Worm (Caenorhabditis elegans) whole organism, L4 larva: ENCODE results near the gene F54E7.9.

ENCODE experiments used
- F10B5.3 ChIP-seq: sonication (generic microtip); optimal IDR thresholded peaks from 2 replicates; lab custom pipeline; 2016; ENCODE audit warnings: mild to moderate bottlenecking, missing genetic modification characterization, missing compliant biosample characterization
- ama-1 ChIP-seq: fragments of 150-350 bp; optimal IDR thresholded peaks from 2 replicates; lab custom pipeline; 2014; ENCODE audit warnings: inconsistent platforms, mixed read lengths
- ztf-7 ChIP-seq: fragments of 150-350 bp; optimal IDR thresholded peaks from 2 replicates; lab custom pipeline; 2014; ENCODE audit warnings: missing biosample characterization, missing genetic modification characterization

DNA sequence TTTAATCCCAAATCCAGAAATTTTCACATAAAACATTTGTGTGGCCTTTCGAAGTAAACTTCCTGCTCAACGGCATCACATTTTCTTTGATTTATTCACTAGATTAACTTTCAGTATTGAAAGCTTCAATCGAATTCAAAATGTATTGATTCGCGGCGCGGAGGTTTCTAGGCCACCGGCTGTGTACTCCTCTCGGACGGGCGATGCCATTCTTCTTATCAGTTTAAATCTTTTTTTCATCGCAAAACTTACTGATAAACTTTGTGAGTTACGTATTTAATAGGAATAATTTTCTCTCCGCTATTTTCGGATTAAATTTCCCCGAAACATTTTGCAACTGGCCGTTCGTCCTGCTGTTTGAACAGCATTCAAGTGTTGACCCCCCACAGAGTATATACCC, 44.2 kb upstream of the F54E7.9 start:
- peak; percentile 7 for TF ChIP-seq F10B5.3 (tag; lab: Kevin White, UChicago)
- TF ChIP-seq ama-1 = no peak
- peak; percentile 55 for TF ChIP-seq ztf-7 (tag; lab: Kevin White, UChicago)
